Worm (Caenorhabditis elegans) whole organism, L2 larva: ENCODE measurements around the gene T06A10.106.

Source experiments
- C34F6.9 ChIP-seq: fragments of 150-350 bp; optimal IDR thresholded peaks from 2 replicates; lab custom pipeline; 2014; ENCODE audit warnings: missing biosample characterization, missing genetic modification characterization
- ama-1 ChIP-seq: fragments of 150-350 bp; optimal IDR thresholded peaks from 2 replicates; lab custom pipeline; 2018; ENCODE audit warnings: inconsistent platforms
- ceh-16 ChIP-seq: fragments of 150-350 bp; optimal IDR thresholded peaks from 2 replicates; lab custom pipeline; 2014; ENCODE audit warnings: missing biosample characterization, missing genetic modification characterization
- lin-13 ChIP-seq: fragments of 150-350 bp; optimal IDR thresholded peaks from 2 replicates; lab custom pipeline; 2014; ENCODE audit warnings: missing biosample characterization, missing genetic modification reagents, missing genetic modification characterization
- nhr-11 ChIP-seq: fragments of 150-350 bp; optimal IDR thresholded peaks from 2 replicates; lab custom pipeline; 2014; ENCODE audit warnings: missing biosample characterization, missing genetic modification characterization
- nhr-23 ChIP-seq: fragments of 150-350 bp; optimal IDR thresholded peaks from 2 replicates; lab custom pipeline; 2014; ENCODE audit warnings: missing biosample characterization, missing genetic modification reagents, missing genetic modification characterization
- skn-1 ChIP-seq: sonication (generic microtip); optimal IDR thresholded peaks from 2 replicates; lab custom pipeline; 2017; ENCODE audit warnings: missing biosample characterization, missing genetic modification characterization
- unc-62 ChIP-seq: fragments of 150-350 bp; optimal IDR thresholded peaks from 2 replicates; lab custom pipeline; 2014; ENCODE audit warnings: missing biosample characterization, missing genetic modification reagents, missing genetic modification characterization
- zag-1 ChIP-seq: fragments of 150-350 bp; optimal IDR thresholded peaks from 2 replicates; lab custom pipeline; 2014; ENCODE audit warnings: missing biosample characterization, missing genetic modification characterization
- ztf-1 ChIP-seq: fragments of 200-800 bp; sonication (Bioruptor generic); conservative IDR thresholded peaks from 2 replicates; pipeline ENCODE4 v1.3.6; 2022; ENCODE audit warnings: missing genetic modification characterization, missing compliant biosample characterization

DNA sequence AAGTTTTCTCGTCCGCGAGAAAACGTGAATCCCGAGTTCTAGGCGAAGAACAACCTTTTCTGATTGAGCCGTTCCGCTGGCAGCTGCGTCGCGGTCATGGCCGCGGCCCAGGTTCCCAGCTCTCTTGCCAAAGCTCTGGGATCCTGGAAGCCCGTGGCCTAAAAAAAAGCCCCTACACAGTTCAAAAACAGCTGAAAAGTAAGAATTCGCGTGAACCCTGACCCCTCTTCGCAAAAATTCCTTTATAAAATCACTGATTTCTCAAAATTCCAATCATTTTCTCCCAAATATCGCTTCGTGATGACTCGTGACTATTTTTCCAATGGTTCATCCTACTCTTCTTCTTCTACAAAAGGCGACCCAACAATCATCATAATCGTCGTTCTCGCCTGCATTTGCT, 1.6 kb downstream of the T06A10.106 start, which contains the start of gene T06A10.107:
- no peak for TF ChIP-seq nhr-23
- no peak for TF ChIP-seq ama-1
- TF ChIP-seq unc-62 (GFP tag; lab: Kevin White, UChicago) = no peak
- no peak for TF ChIP-seq skn-1 (tag; lab: Kevin White, UChicago)
- TF ChIP-seq zag-1 (tag; lab: Kevin White, UChicago) = no peak
- TF ChIP-seq ceh-16 (tag; lab: Kevin White, UChicago) = no peak
- TF ChIP-seq C34F6.9 = no peak
- TF ChIP-seq lin-13 (GFP tag; lab: Kevin White, UChicago) = no peak
- TF ChIP-seq nhr-11 = no peak
- TF ChIP-seq ztf-1 (GFP tag; lab: Robert Waterston, UW) = no peak
